Fruit fly (Drosophila melanogaster) whole organism, embryonic: Measurements from ENCODE around the gene kis.

ENCODE experiments used
- Bgb ChIP-seq: fragments of 200-800 bp; sonication (Bioruptor generic); IDR thresholded peaks from 2 replicates; pipeline ENCODE4 v1.3.6; 2022; ENCODE audit warnings: missing biosample characterization, missing genetic modification characterization; ENCODE audit not compliant: partially characterized antibody
- CG10209 ChIP-seq: fragments of 200-800 bp; sonication (Bioruptor generic); optimal IDR thresholded peaks from 3 replicates; lab custom pipeline; 2017; ENCODE audit warnings: missing biosample characterization, mild to moderate bottlenecking, missing genetic modification characterization, missing genetic modification reagents
- CG11093 ChIP-seq: fragments of 200-800 bp; sonication (Bioruptor generic); IDR thresholded peaks from 3 replicates; pipeline ENCODE4 v1.3.6; 2022; ENCODE audit warnings: missing biosample characterization, missing genetic modification characterization
- CG11504 ChIP-seq: fragments of 200-800 bp; sonication (Bioruptor generic); optimal IDR thresholded peaks from 3 replicates; lab custom pipeline; 2019; ENCODE audit warnings: missing biosample characterization, mild to moderate bottlenecking, missing genetic modification characterization, moderate library complexity
- CG11723 ChIP-seq: fragments of 200-800 bp; sonication (Bioruptor generic); optimal IDR thresholded peaks from 2 replicates; lab custom pipeline; 2017; ENCODE audit warnings: missing biosample characterization, mild to moderate bottlenecking, missing genetic modification characterization
- CG15479 ChIP-seq: fragments of 200-800 bp; sonication (Bioruptor generic); optimal IDR thresholded peaks from 3 replicates; lab custom pipeline; 2019; ENCODE audit warnings: missing biosample characterization, mild to moderate bottlenecking, missing genetic modification characterization, moderate library complexity
- CG16813 ChIP-seq: fragments of 200-800 bp; sonication (Bioruptor generic); IDR thresholded peaks from 3 replicates; pipeline ENCODE4 v1.3.6; 2022; ENCODE audit warnings: missing biosample characterization, missing genetic modification characterization; ENCODE audit not compliant: partially characterized antibody
- CG17328 ChIP-seq: fragments of 200-800 bp; sonication (Bioruptor generic); IDR thresholded peaks from 2 replicates; pipeline ENCODE4 v1.3.6; 2022; ENCODE audit warnings: missing biosample characterization, missing genetic modification characterization
- CG18262 ChIP-seq: fragments of 200-800 bp; optimal IDR thresholded peaks from 3 replicates; lab custom pipeline; 2019; ENCODE audit warnings: missing biosample characterization, mild to moderate bottlenecking, missing genetic modification characterization, moderate library complexity
- CG30403 ChIP-seq: fragments of 200-800 bp; sonication (Bioruptor generic); optimal IDR thresholded peaks from 3 replicates; lab custom pipeline; 2016; ENCODE audit warnings: missing biosample characterization, missing genetic modification characterization
- CG32532 ChIP-seq: fragments of 200-800 bp; sonication (Bioruptor generic); IDR thresholded peaks from 2 replicates; pipeline ENCODE4 v1.3.6; 2022; ENCODE audit warnings: missing biosample characterization, missing genetic modification characterization
- CG34224 ChIP-seq: fragments of 200-800 bp; sonication (Bioruptor generic); IDR thresholded peaks from 3 replicates; pipeline ENCODE4 v1.3.6; 2022; ENCODE audit warnings: missing biosample characterization, missing genetic modification characterization; ENCODE audit not compliant: partially characterized antibody
- CG5245 ChIP-seq: fragments of 200-800 bp; sonication (Bioruptor generic); optimal IDR thresholded peaks from 3 replicates; lab custom pipeline; 2016; ENCODE audit warnings: missing biosample characterization, missing genetic modification characterization
- CG6654 ChIP-seq: fragments of 200-800 bp; sonication (Bioruptor generic); optimal IDR thresholded peaks from 2 replicates; lab custom pipeline; 2017; ENCODE audit warnings: missing biosample characterization, mild to moderate bottlenecking, missing genetic modification characterization
- CHES-1-like ChIP-seq: fragments of 200-800 bp; sonication (Bioruptor generic); optimal IDR thresholded peaks from 2 replicates; lab custom pipeline; 2016; ENCODE audit warnings: missing biosample characterization, missing genetic modification characterization
- CTCF ChIP-seq: fragments of 200-800 bp; sonication (Bioruptor generic); optimal IDR thresholded peaks from 2 replicates; lab custom pipeline; 2017; ENCODE audit warnings: missing biosample characterization, mild to moderate bottlenecking, missing genetic modification characterization, moderate library complexity
- D ChIP-seq, 2 experiments: fragments of 200-800 bp in 1 of 2; fragments of >200 bp in 1 of 2; sonication (Bioruptor generic) in 1 of 2; optimal IDR thresholded peaks; 2 replicates in 1 of 2; 3 replicates in 1 of 2; lab custom pipeline; 2017; ENCODE audit warnings: mild to moderate bottlenecking in 1 of 2, missing biosample characterization in 1 of 2, missing genetic modification characterization in 1 of 2, missing genetic modification reagents in 1 of 2
- Fer1 ChIP-seq: fragments of 200-800 bp; sonication (Bioruptor generic); optimal IDR thresholded peaks from 2 replicates; lab custom pipeline; 2017; ENCODE audit warnings: missing biosample characterization, mild to moderate bottlenecking, missing genetic modification characterization
- HmgZ ChIP-seq: fragments of 200-800 bp; sonication (Bioruptor generic); optimal IDR thresholded peaks from 2 replicates; lab custom pipeline; 2018; ENCODE audit warnings: missing biosample characterization, mild to moderate bottlenecking, missing genetic modification characterization
- Lhr ChIP-seq: fragments of 200-800 bp; sonication (Bioruptor generic); optimal IDR thresholded peaks from 3 replicates; lab custom pipeline; 2017; ENCODE audit warnings: mild to moderate bottlenecking, missing biosample characterization, missing genetic modification reagents, missing genetic modification characterization
- MESR4 ChIP-seq: fragments of 200-800 bp; sonication (Bioruptor generic); optimal IDR thresholded peaks from 2 replicates; lab custom pipeline; 2018; ENCODE audit warnings: missing biosample characterization, mild to moderate bottlenecking, missing genetic modification characterization, moderate library complexity
- Poxn ChIP-seq: fragments of 200-800 bp; sonication (Bioruptor generic); IDR thresholded peaks from 2 replicates; pipeline ENCODE4 v1.3.6; 2022; ENCODE audit warnings: missing biosample characterization, missing genetic modification characterization
- Scr ChIP-seq: fragments of 200-800 bp; sonication (Bioruptor generic); IDR thresholded peaks from 2 replicates; pipeline ENCODE4 v1.3.6; 2022; ENCODE audit warnings: missing biosample characterization, missing genetic modification characterization; ENCODE audit not compliant: partially characterized antibody
- Taf1 ChIP-seq: fragments of 200-800 bp; sonication (Bioruptor generic); IDR thresholded peaks from 2 replicates; pipeline ENCODE4 v1.3.6; 2022; ENCODE audit warnings: missing biosample characterization, missing genetic modification characterization
- Xbp1 ChIP-seq: fragments of 200-800 bp; sonication (Bioruptor generic); optimal IDR thresholded peaks from 3 replicates; lab custom pipeline; 2016; ENCODE audit warnings: missing biosample characterization, mild to moderate bottlenecking, missing genetic modification characterization
- abd-A ChIP-seq: fragments of 200-800 bp; sonication (Bioruptor generic); optimal IDR thresholded peaks from 3 replicates; lab custom pipeline; 2019; ENCODE audit warnings: missing biosample characterization, mild to moderate bottlenecking, missing genetic modification characterization, moderate library complexity
- az2 ChIP-seq: fragments of 200-800 bp; sonication (Bioruptor generic); optimal IDR thresholded peaks from 3 replicates; lab custom pipeline; 2016; ENCODE audit warnings: missing biosample characterization, missing genetic modification characterization
- bab2 ChIP-seq: fragments of 200-800 bp; sonication (Bioruptor generic); optimal IDR thresholded peaks from 2 replicates; lab custom pipeline; 2016; ENCODE audit warnings: missing biosample characterization, missing genetic modification characterization
- cad ChIP-seq: fragments of >200 bp; optimal IDR thresholded peaks from 2 replicates; lab custom pipeline; 2017; ENCODE audit warnings: missing biosample characterization, missing genetic modification characterization
- cg ChIP-seq: fragments of 200-800 bp; sonication (Bioruptor generic); optimal IDR thresholded peaks from 3 replicates; lab custom pipeline; 2019; ENCODE audit warnings: missing biosample characterization, mild to moderate bottlenecking, missing genetic modification characterization, moderate library complexity
- chinmo ChIP-seq: fragments of 200-800 bp; sonication (Bioruptor generic); IDR thresholded peaks from 4 replicates; pipeline ENCODE4 v1.3.6; 2022; ENCODE audit warnings: missing biosample characterization, missing genetic modification characterization; ENCODE audit not compliant: partially characterized antibody
- crp ChIP-seq, 2 experiments: fragments of 200-800 bp; sonication (Bioruptor generic); optimal IDR thresholded peaks; 2 replicates in 1 of 2; 3 replicates in 1 of 2; lab custom pipeline; 2017; ENCODE audit warnings: missing biosample characterization in 2 of 2, missing genetic modification characterization in 2 of 2, mild to moderate bottlenecking in 1 of 2, moderate library complexity in 1 of 2
- en ChIP-seq: fragments of 200-800 bp; sonication (Bioruptor generic); optimal IDR thresholded peaks from 2 replicates; lab custom pipeline; 2016; ENCODE audit warnings: missing biosample characterization, missing genetic modification characterization
- gsb-n ChIP-seq: fragments of 200-800 bp; sonication (Bioruptor generic); optimal IDR thresholded peaks from 3 replicates; lab custom pipeline; 2018; ENCODE audit warnings: missing biosample characterization, mild to moderate bottlenecking, missing genetic modification characterization
- hkb ChIP-seq, 2 experiments: fragments of 200-800 bp in 1 of 2; fragments of >200 bp in 1 of 2; sonication (Bioruptor generic) in 1 of 2; IDR thresholded peaks in 1 of 2; optimal IDR thresholded peaks in 1 of 2; 2 replicates each; pipeline versions ENCODE4 v1.3.6 to Lab custom; 2017 to 2022; ENCODE audit warnings: missing biosample characterization in 1 of 2, missing genetic modification characterization in 1 of 2
- lmd ChIP-seq: fragments of 200-800 bp; sonication (Bioruptor generic); IDR thresholded peaks from 2 replicates; pipeline ENCODE4 v1.3.6; 2022; ENCODE audit warnings: missing biosample characterization, missing genetic modification characterization
- luna ChIP-seq: fragments of 200-800 bp; sonication (Bioruptor generic); optimal IDR thresholded peaks from 2 replicates; lab custom pipeline; 2016; ENCODE audit warnings: missing biosample characterization, missing genetic modification characterization
- pan ChIP-seq, 4 experiments: fragments of >200 bp in 3 of 4; fragments of 200-800 bp in 1 of 4; sonication (Bioruptor generic) in 1 of 4; optimal IDR thresholded peaks in 3 of 4; IDR thresholded peaks in 1 of 4; 2 replicates each; pipeline versions ENCODE4 v1.3.6 to Lab custom; 2017 to 2022; ENCODE audit warnings: missing biosample characterization in 2 of 4, missing genetic modification characterization in 2 of 4, mixed read lengths in 1 of 4
- phol ChIP-seq: fragments of 200-800 bp; sonication (Bioruptor generic); optimal IDR thresholded peaks from 3 replicates; lab custom pipeline; 2018; ENCODE audit warnings: missing biosample characterization, mild to moderate bottlenecking, missing genetic modification characterization, moderate library complexity
- pzg ChIP-seq: fragments of 200-800 bp; sonication (Bioruptor generic); optimal IDR thresholded peaks from 3 replicates; lab custom pipeline; 2018; ENCODE audit warnings: missing biosample characterization, mild to moderate bottlenecking, missing genetic modification characterization, moderate library complexity
- sisA ChIP-seq: fragments of 200-800 bp; sonication (Bioruptor generic); IDR thresholded peaks from 2 replicates; pipeline ENCODE4 v1.3.6; 2022; ENCODE audit warnings: missing biosample characterization, missing genetic modification characterization
- sna ChIP-seq: fragments of 200-800 bp; sonication (Bioruptor generic); IDR thresholded peaks from 2 replicates; pipeline ENCODE4 v1.3.6; 2022; ENCODE audit warnings: missing biosample characterization, missing genetic modification characterization; ENCODE audit not compliant: partially characterized antibody
- sug ChIP-seq: fragments of 200-800 bp; optimal IDR thresholded peaks from 2 replicates; lab custom pipeline; 2019; ENCODE audit warnings: missing biosample characterization, mild to moderate bottlenecking, missing genetic modification characterization, moderate library complexity
- tio ChIP-seq: fragments of 200-800 bp; sonication (Bioruptor generic); optimal IDR thresholded peaks from 2 replicates; lab custom pipeline; 2017; ENCODE audit warnings: missing biosample characterization, missing genetic modification characterization, inconsistent platforms
- vfl ChIP-seq: fragments of 200-800 bp; sonication (Bioruptor generic); optimal IDR thresholded peaks from 2 replicates; lab custom pipeline; 2016; ENCODE audit warnings: missing biosample characterization, missing genetic modification characterization

Gene kis

DNA sequence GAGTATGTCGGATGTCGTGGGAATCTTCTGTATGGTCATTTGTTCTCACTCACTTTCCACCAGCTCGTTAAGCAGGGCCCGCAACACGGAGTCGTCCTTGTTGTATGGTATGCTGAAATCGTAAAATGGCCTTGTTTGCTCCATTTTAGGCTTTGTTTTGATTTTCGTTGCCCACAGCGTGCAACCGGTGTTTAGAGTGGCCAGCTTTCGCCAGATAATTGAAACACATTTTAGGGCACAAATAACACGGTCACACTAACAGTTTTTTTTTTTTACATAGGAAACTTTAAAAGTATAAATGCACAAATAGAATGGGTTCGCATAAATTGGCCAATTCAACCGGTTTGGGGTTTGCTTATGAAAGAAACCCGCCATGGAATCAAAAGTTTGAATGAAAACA lies 1.6 kb upstream of the kis start, which contains the start of gene Rpp30 (continued):
- TF ChIP-seq pzg (GFP tag; lab: Kevin White, UChicago): peak; percentile 58
- TF ChIP-seq Scr (GFP tag; lab: Robert Waterston, UW): peak; percentile 22; the same call in 1 of the 2 replicates
- TF ChIP-seq HmgZ (tag; lab: Kevin White, UChicago): peak; percentile 49
- peak; percentile 56 for TF ChIP-seq hkb (optimal IDR thresholded peaks at IDR 0.05; lab: Kevin White, UChicago)
- no peak for TF ChIP-seq hkb (GFP tag; IDR thresholded peaks at IDR 0.05; lab: Robert Waterston, UW)
- peak; percentile 45 for TF ChIP-seq MESR4
- no peak for TF ChIP-seq CG17328
- no peak for TF ChIP-seq Poxn (GFP tag; lab: Robert Waterston, UW)
- no peak for TF ChIP-seq crp (GFP tag; optimal IDR thresholded peaks at IDR 0.05; lab: Kevin White, UChicago)
- peak; percentile 61 for TF ChIP-seq Lhr (GFP tag; lab: Kevin White, UChicago)
- 0 out of 3 replicates have a peak, but pooled peaks have one; percentile 20 for TF ChIP-seq CG34224 (GFP tag; lab: Robert Waterston, UW)
- peak; percentile 38 for TF ChIP-seq phol (tag; lab: Kevin White, UChicago)
- TF ChIP-seq CG11723 (GFP tag; lab: Kevin White, UChicago): no peak
- no peak for TF ChIP-seq sisA (GFP tag; lab: Robert Waterston, UW)

DNA sequence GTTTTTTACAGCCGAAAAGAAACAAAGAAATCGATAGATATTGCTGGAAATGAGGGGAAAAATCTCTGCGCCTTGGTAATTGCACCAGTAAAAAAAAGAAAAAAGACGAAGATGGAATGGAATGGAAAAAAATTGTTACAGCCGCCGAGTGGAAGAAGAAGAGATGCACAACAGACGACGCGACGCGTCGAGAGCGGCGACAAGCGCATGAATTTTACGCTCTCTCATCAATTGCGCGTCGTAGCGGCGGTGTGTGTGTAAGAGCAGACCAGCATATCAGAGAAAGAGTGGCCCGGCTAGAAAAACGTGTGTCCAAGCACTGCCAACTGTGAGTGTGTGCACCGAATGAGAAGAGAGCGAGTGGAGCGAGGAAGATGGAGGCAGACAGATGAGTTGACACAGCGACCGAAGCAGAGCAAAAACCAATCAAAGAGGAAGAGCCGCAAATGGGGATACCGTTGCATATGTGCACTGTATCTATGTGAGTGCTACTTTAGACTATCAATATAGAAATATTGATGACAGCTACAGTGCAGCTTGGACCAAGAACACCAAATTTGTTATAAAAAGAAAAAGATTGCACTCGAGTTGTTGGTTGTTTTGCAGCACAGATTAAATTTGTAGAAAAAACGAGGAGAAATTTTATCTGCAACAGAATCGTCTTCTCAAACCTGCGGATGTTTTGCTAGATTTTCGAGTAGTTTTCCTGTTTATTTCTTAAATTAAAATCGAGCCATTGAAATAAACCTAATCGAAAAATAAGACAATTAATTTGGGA lies 1.4 kb downstream of the kis start:
- TF ChIP-seq pan (optimal IDR thresholded peaks at IDR 0.05; lab: Kevin White, UChicago) (no peak), pan (GFP tag; optimal IDR thresholded peaks at IDR 0.05 in 1 of 2, IDR thresholded peaks at IDR 0.05 in 1 of 2) (peak in 1 of 2 experiments; percentile 43), D (optimal IDR thresholded peaks at IDR 0.05; lab: Kevin White, UChicago) (no peak), D (GFP tag; optimal IDR thresholded peaks at IDR 0.05; lab: Kevin White, UChicago) (peak; percentile 14), CG6654 (no peak), CTCF (GFP tag; lab: Kevin White, UChicago) (no peak), Taf1 (GFP tag; lab: Robert Waterston, UW) (no peak), CG34224 (GFP tag; lab: Robert Waterston, UW) (peak; percentile 61), vfl (GFP tag; lab: Kevin White, UChicago) (no peak), CG11093 (GFP tag; lab: Robert Waterston, UW) (no peak), luna (GFP tag; lab: Kevin White, UChicago) (no peak), CG11504 (tag; lab: Kevin White, UChicago) (peak; percentile 22), CG10209 (GFP tag; lab: Kevin White, UChicago) (no peak), CHES-1-like (peak; percentile 26), chinmo (GFP tag; lab: Robert Waterston, UW) (peak; percentile 96; the same call in 3 of the 4 replicates), abd-A (tag; lab: Kevin White, UChicago) (peak; percentile 67), CG15479 (peak; percentile 87), CG30403 (peak; percentile 15), lmd (GFP tag; lab: Robert Waterston, UW) (no peak), cad (GFP tag; lab: Kevin White, UChicago) (no peak), CG18262 (peak; percentile 31), gsb-n (tag; lab: Kevin White, UChicago) (peak; percentile 60), az2 (peak; percentile 42), CG16813 (GFP tag; lab: Robert Waterston, UW) (no peak; the same call in 2 of the 3 replicates), CG32532 (GFP tag; lab: Robert Waterston, UW) (peak; percentile 31; the same call in 1 of the 2 replicates), bab2 (no peak), en (no peak), CG17328 (0 out of 2 replicates have a peak, but pooled peaks have one; percentile 22), Bgb (GFP tag; lab: Robert Waterston, UW) (peak; percentile 12; the same call in 1 of the 2 replicates), CG5245 (GFP tag; lab: Kevin White, UChicago) (no peak), Xbp1 (peak; percentile 47), sug (tag; lab: Kevin White, UChicago) (no peak), sna (GFP tag; lab: Robert Waterston, UW) (peak; percentile 60; the same call in 1 of the 2 replicates), cg (peak; percentile 88), Fer1 (peak; percentile 18), tio (GFP tag; lab: Kevin White, UChicago) (peak; percentile 13)
